Fruit fly (Drosophila melanogaster) whole organism: Measurements from ENCODE around the gene Mur18B.

ENCODE experiments used
- CG8478 ChIP-seq: fragments of >200 bp; optimal IDR thresholded peaks from 2 replicates; lab custom pipeline; 2018; ENCODE audit warnings: inconsistent platforms
- Dll ChIP-seq: fragments of >200 bp; optimal IDR thresholded peaks from 2 replicates; lab custom pipeline; 2017
- EcR ChIP-seq, 2 experiments: fragments of >200 bp; optimal IDR thresholded peaks; 2 replicates each; lab custom pipeline; 2017; ENCODE audit warnings: missing biosample characterization in 2 of 2, missing genetic modification characterization in 2 of 2, missing genetic modification reagents in 2 of 2
- pan ChIP-seq: fragments of >200 bp; optimal IDR thresholded peaks from 2 replicates; lab custom pipeline; 2017
- psq ChIP-seq: fragments of >200 bp; optimal IDR thresholded peaks from 2 replicates; lab custom pipeline; 2017
- usp ChIP-seq: fragments of >200 bp; optimal IDR thresholded peaks from 2 replicates; lab custom pipeline; 2017; ENCODE audit warnings: missing biosample characterization, missing genetic modification characterization, mixed read lengths

Gene Mur18B

DNA sequence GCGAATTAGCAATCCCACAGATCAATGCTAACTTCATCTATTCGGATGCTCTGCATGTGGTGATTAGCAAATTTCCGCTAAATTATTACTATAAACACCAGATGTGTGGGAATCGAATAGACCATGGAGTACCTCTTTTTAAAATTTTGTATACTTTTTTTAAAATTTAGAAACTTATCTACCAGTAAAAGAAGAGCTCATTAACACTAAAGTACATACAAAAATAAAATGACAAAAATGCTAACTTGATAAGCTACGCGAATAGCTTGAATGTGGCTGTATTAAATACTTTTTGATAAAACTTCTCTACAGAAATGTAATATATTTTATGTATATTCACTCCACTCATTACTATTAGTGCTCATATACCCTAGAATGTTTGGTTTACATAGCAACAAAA, 39.0 kb upstream of the Mur18B start:
- no peak for TF ChIP-seq EcR (GFP tag; optimal IDR thresholded peaks at IDR 0.05; lab: Kevin White, UChicago)
- no peak for TF ChIP-seq Dll
- no peak for TF ChIP-seq usp
- TF ChIP-seq CG8478: no peak
- TF ChIP-seq pan (lab: Kevin White, UChicago): no peak
- TF ChIP-seq psq: no peak

DNA sequence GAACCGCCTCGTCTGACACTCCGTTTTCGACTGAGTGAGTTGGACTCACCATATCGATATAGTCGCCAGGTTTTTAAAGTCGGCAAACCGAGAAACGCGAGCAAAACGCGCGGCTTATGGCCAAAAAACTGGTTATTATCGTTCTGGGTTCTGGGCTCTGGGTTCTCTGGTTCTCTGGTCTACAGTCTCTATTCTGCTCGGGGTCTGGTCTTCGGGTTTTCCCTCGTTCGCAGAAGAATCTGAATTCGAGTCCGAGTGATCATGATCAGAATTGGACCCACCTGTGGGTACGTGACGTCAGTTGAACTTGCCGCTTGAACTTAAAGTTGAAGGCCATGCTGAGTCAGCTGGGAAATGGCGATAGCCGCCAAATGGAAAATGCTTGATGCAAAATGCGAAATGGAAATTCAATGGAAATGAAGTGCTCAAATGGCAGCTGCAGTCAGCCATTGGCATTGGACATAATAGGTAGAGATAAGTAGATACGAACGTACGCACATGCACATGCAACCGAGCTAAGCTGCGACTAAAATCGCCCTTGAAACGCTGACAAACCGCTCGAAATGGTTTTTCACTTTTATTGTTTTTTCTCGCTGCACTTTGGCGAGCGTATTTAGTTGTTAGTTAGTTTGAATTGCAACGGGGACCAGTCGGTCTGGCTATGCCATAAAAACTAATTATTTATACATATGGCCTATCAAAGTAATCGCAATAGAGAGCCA, 38.0 kb upstream of the Mur18B start, which contains the start of gene CG33939:
TSS of gene CG33939 (minus strand) at position 51 of the 722 bp plus-strand sequence.
- TF ChIP-seq pan (lab: Kevin White, UChicago) (no peak), usp (no peak), CG8478 (no peak), Dll (no peak), EcR (GFP tag; optimal IDR thresholded peaks at IDR 0.05; lab: Kevin White, UChicago) (no peak), psq (no peak)

DNA sequence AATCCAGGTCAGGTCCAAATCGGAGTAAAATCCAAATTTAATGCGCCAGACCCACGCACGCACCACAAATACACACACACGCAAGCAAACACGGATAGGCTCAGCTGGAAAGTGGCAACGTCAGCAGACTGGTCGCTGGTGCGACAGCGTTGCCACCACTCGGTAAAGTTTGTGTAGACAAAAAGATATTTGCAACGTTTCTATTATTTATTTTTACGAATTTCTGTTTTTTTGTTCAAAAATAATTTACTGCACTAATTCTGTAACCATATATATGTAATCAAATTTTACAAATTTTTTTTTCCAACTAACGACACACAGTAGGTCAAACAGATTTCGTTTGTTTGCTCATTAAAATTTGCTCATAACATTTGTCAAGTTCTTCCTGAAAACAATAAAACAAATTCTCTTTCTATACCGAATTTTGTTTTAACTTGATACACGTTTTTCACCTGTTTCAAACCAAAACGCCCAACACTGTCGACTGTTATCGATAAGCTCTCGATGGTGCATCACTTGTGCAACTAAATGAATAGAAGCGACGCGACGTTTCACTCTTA, 33.3 kb upstream of the Mur18B start, which contains the start of the genes CG7556 and CG7453:
TSS of gene CG7556 (minus strand) at position 135 of the 560 bp plus-strand sequence.
TSS of gene CG7453 (plus strand) at position 478 of the 560 bp plus-strand sequence.
- TF ChIP-seq pan (lab: Kevin White, UChicago): no peak
- TF ChIP-seq psq: no peak
- no peak for TF ChIP-seq Dll
- no peak for TF ChIP-seq usp
- no peak for TF ChIP-seq EcR (GFP tag; optimal IDR thresholded peaks at IDR 0.05; lab: Kevin White, UChicago)
- no peak for TF ChIP-seq CG8478

DNA sequence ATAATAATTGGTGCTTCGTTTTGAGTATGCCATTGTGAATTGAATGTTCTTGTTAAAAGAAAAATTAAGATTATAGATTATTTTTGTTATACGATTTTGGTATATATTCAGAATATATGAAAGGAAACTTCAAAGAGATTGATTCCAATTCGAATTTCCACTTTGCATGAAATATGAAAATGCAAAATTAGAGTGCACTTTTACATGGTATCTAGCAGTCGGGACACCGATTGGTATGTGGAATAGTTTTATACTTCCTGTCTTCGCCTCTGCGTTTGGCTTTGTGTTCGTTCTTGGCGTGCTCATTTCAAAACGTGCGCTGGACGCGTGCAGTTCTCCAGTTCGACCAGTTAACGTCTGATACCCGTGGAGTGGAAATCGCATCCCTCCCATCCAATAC, 29.9 kb upstream of the Mur18B start, which contains the start of gene CG33253:
TSS of gene CG33253 (plus strand) at position 301 of the 400 bp plus-strand sequence.
- TF ChIP-seq usp: no peak
- TF ChIP-seq pan (lab: Kevin White, UChicago): no peak
- no peak for TF ChIP-seq EcR (GFP tag; optimal IDR thresholded peaks at IDR 0.05; lab: Kevin White, UChicago)
- no peak for TF ChIP-seq Dll
- TF ChIP-seq CG8478: no peak
- TF ChIP-seq psq: no peak

DNA sequence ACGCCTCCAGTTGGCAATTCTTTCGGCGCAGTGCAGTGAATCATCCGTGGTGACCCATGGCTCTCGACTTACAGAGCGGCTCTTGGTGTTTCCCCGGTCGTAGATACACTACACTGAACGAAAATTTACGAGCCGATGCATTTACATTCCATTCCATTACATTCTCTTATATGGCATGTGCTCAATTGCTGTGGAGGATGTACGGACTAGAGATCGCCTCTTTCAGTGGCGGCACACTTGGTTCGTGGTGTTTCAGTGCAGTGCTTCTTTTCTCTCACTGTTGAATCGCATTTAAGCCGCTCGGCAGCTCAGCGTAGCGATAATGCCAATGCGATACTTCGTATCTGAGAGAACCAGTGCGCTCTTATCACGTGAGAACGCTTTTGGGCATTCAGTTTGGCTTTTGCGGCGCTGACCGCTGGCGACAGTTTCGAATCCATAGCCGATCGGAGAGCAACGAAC, 25.4 kb upstream of the Mur18B start, which contains the start of gene Mec2:
TSS of gene Mec2 (plus strand) at position 412 of the 462 bp plus-strand sequence.
- TF ChIP-seq usp: no peak
- no peak for TF ChIP-seq EcR (GFP tag; optimal IDR thresholded peaks at IDR 0.05; lab: Kevin White, UChicago)
- TF ChIP-seq Dll: no peak
- TF ChIP-seq pan (lab: Kevin White, UChicago): no peak
- TF ChIP-seq CG8478: no peak
- TF ChIP-seq psq: no peak

DNA sequence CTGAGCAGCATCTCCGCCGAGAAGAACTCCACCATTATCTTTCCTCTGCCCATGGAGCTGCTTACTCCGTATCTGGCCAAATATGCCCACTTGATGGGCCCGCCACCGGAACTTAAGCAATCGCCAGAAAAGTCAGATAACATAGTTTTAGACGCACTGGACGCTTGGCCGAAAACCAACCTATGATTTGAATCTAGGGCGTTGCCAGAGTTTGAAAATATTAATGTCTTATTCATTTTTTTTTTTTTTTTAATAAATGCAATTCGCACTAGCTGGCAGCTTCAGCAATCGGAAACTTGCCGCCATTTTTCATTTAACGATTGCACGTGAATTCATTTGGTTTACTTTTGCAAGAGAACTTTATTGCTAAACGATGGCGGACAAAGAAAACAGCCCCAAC, 23.2 kb upstream of the Mur18B start, which contains the start of gene HP1D3csd:
TSS of gene HP1D3csd (plus strand) at position 312 of the 400 bp plus-strand sequence.
- no peak for TF ChIP-seq CG8478
- TF ChIP-seq usp: no peak
- TF ChIP-seq psq: no peak
- TF ChIP-seq Dll: no peak
- TF ChIP-seq EcR (GFP tag; optimal IDR thresholded peaks at IDR 0.05; lab: Kevin White, UChicago): no peak
- TF ChIP-seq pan (lab: Kevin White, UChicago): no peak

DNA sequence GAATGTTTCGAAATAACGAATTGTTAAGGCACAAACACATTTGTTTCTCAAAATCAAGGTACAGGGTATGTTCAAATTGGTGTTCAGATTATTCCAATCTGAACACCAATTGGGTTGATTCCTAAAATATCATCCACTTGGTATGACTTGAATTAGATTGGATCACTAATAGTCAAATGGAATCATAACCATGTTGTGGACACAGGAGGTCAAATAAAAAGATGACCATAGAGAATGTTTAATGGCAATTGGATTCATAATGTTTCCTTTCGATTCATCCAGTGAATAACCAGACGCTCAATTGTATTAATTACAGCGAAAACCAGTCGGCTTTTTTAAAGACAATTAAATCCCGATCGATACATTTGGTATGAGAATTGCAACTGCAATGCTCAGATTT, 22.0 kb upstream of the Mur18B start:
- TF ChIP-seq Dll (no peak), psq (no peak), pan (lab: Kevin White, UChicago) (no peak), EcR (GFP tag; optimal IDR thresholded peaks at IDR 0.05; lab: Kevin White, UChicago) (no peak), CG8478 (no peak), usp (no peak)

DNA sequence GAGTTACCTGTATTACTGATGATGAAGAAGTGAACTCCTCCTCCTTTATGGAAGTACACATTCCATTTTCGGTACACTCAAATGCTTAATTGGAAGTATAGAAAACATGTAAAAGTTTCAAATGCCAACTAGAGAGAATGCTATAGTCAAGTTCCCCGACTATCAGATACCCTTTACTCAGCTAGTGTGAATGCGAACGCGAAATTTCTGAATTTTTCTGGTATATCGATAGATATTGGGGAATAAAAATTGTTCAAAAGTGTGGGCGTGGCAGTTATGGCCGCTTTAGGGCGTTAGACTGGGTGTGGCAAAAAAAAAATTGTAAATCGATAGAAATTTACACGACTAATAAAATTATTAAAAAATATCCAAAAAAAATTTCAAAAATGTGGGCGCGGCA, 21.5 kb upstream of the Mur18B start:
- TF ChIP-seq CG8478 (no peak), psq (no peak), usp (no peak), EcR (GFP tag; optimal IDR thresholded peaks at IDR 0.05; lab: Kevin White, UChicago) (no peak), pan (lab: Kevin White, UChicago) (no peak), Dll (no peak)

DNA sequence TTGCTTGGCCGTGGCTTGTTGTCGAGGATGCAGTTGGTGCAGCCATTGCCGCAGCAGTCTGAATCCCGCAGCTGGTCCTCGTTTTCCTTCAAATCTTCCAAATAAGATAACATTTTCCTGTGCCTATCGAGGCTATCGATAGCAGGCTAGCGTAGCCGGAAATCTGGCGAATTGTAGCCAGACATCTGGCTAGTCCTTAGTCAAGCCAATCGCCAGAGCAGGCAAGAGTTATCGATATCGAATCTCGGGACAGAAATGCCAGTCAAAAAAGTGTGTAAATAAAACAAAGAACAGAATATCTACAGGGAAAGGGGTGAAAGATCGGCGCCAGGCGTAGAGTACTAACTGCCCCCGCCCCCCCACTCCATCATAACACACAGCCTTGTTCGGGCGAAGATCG, 19.7 kb upstream of the Mur18B start, which contains the start of the genes CG7914 and CG14194:
TSS of gene CG7914 (minus strand) at position 113 of the 400 bp plus-strand sequence.
TSS of gene CG14194 (plus strand) at position 220 of the 400 bp plus-strand sequence.
- TF ChIP-seq psq: no peak
- TF ChIP-seq CG8478: no peak
- TF ChIP-seq Dll: no peak
- no peak for TF ChIP-seq EcR (GFP tag; optimal IDR thresholded peaks at IDR 0.05; lab: Kevin White, UChicago)
- no peak for TF ChIP-seq pan (lab: Kevin White, UChicago)
- TF ChIP-seq usp: no peak

DNA sequence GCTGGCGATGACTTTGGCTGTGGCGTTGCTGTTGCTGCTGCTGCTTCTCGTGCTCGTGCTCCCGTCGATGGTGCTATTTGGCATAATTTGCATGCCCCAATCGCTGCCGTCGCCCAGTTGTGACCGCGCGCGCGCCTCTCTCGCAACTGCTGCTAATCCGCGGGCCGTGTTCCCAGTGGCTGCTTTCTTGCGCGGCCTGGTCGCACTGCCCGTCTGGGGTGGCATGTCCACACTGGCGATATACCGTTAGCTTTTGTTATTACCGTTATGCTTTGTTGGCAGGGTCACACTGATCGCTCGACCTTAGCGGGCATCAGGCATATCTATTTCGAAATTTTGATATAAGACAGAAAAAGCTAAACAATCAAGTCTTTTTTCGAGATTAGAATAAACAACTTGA, 11.4 kb upstream of the Mur18B start, which contains the start of gene CG7990:
TSS of gene CG7990 (minus strand) at position 350 of the 400 bp plus-strand sequence.
- no peak for TF ChIP-seq CG8478
- TF ChIP-seq psq: no peak
- TF ChIP-seq usp: no peak
- TF ChIP-seq pan (lab: Kevin White, UChicago): no peak
- TF ChIP-seq EcR (GFP tag; optimal IDR thresholded peaks at IDR 0.05; lab: Kevin White, UChicago): no peak
- no peak for TF ChIP-seq Dll

DNA sequence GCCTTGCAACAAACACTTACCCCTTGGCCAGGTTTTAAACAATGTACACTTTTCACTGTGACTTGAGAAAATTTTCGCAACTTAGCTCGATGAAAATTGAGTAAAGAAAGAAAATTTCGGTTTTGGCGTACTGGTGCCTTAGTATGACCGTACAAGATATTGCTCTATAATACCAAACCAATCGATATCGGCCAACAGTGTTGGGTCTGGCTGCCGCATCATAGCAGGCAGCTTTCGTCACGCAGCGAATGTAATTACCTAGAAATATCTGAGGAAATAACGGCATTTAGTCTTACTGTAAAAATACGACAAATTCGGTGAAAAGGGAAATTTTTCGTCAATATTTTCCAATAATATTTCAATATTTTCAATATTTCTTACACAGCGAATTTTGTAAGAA, 5.0 kb upstream of the Mur18B start, which contains the start of gene Ulp1:
TSS of gene Ulp1 (minus strand) at position 174 of the 400 bp plus-strand sequence.
- TF ChIP-seq psq (no peak), pan (lab: Kevin White, UChicago) (no peak), CG8478 (no peak), EcR (GFP tag; optimal IDR thresholded peaks at IDR 0.05; lab: Kevin White, UChicago) (no peak), usp (no peak), Dll (no peak)

DNA sequence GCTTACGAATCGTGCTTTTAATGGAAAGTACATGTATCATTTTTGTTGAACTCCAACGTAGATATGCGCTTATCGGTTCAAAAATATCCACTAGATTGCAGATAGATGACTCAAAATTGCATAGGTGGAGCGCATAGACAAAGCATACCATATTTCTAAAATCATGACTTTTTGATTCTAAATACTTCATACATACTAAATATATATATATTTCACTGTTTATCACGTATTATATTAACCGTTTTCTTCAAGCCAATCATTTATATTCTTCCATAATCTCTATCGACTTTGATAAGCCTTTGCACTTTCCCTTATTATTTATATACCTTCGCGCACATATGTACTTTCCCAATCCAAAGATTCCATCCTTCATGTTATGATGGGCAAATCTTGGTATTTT, 1.1 kb upstream of the Mur18B start, which contains the start of gene CG14195:
TSS of gene CG14195 (minus strand) at position 101 of the 400 bp plus-strand sequence.
- TF ChIP-seq EcR (GFP tag; optimal IDR thresholded peaks at IDR 0.05; lab: Kevin White, UChicago): no peak

DNA sequence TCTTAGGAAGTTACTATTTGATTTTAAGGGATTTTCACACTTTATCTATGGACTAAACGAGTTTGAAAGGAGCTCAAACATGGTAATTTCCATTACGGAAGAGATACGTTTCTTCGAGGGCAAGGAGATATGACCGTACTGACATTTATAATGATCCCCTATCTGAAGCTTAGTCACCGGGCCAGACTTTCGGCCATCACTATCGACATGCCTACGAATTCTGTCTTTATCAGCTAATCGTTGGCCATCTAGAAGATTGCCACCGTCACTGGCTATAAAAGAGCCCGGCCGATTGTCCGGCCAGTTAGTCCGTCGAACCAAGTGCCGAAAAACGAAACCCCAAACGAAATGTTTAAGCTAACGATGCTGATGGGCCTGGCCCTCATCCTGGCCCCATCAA, 2.2 kb downstream of the Mur18B start, which contains the start of gene Muc18B:
TSS of gene Muc18B (plus strand) at position 301 of the 400 bp plus-strand sequence.
- no peak for TF ChIP-seq EcR (GFP tag; optimal IDR thresholded peaks at IDR 0.05; lab: Kevin White, UChicago)
- no peak for TF ChIP-seq psq
- TF ChIP-seq pan (lab: Kevin White, UChicago): no peak
- no peak for TF ChIP-seq CG8478
- TF ChIP-seq usp: no peak
- no peak for TF ChIP-seq Dll
